Fruit fly (Drosophila melanogaster): ENCODE data around the gene Peritrophin-15b.

The Peritrophin-15b gene

DNA sequence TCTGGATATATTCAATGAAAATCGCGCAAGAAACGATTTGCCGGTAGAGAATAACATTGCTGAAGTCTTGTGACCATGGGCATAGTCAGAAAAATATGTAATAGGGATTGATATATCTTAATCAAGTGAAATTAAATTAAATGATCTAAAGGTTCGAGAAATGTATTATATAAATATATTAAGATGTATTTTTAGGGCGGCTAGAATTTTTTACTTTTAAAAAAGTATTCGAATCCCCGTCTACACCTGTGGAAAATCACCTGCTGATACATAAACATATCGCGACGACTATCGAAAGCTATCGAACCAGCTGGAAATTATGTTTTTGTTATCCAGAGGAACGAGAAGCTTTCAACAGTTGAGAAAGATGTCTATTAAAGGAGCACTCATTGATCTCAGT, 18.0 kb downstream of the Peritrophin-15b start, which contains the start of the genes CG13390 and CG17294 (continued):
- peak; percentile 71 for TF ChIP-seq Bgb (GFP tag; IDR thresholded peaks at IDR 0.05; ENCODE audit: partially characterized antibody)
- TF ChIP-seq CG17328 (GFP tag; IDR thresholded peaks at IDR 0.05) = peak; percentile 100
- TF ChIP-seq Rfx (GFP tag; IDR thresholded peaks at IDR 0.05) = peak; percentile 100
- peak; percentile 94 for TF ChIP-seq wek (GFP tag; optimal IDR thresholded peaks at IDR 0.05)
- peak; percentile 100 for TF ChIP-seq CG12659 (GFP tag; optimal IDR thresholded peaks at IDR 0.05)
- peak; percentile 63 for TF ChIP-seq vnd (GFP tag; IDR thresholded peaks at IDR 0.05; ENCODE audit: partially characterized antibody)
- TF ChIP-seq CG13424 (tag; optimal IDR thresholded peaks at IDR 0.05) = peak; percentile 100
- no peak for TF ChIP-seq fru (optimal IDR thresholded peaks at IDR 0.05)
- peak; percentile 97 for TF ChIP-seq CG3407 (GFP tag; optimal IDR thresholded peaks at IDR 0.05)
- peak; percentile 94 for TF ChIP-seq CG5180 (GFP tag; optimal IDR thresholded peaks at IDR 0.05)
- TF ChIP-seq lab (GFP tag; optimal IDR thresholded peaks at IDR 0.05) = peak; percentile 100
- TF ChIP-seq nerfin-2 (GFP tag; IDR thresholded peaks at IDR 0.05; ENCODE audit: partially characterized antibody) = peak; percentile 75; the same call in 1 of the 2 replicates
- peak; percentile 72; the same call in 2 of the 3 replicates for TF ChIP-seq zen2 (GFP tag; IDR thresholded peaks at IDR 0.05; ENCODE audit: partially characterized antibody)
- peak; percentile 82 for TF ChIP-seq MESR4 (GFP tag; optimal IDR thresholded peaks at IDR 0.05)
- peak; percentile 97 for TF ChIP-seq CG1024 (GFP tag; IDR thresholded peaks at IDR 0.05)
- peak; percentile 99 for TF ChIP-seq bowl (GFP tag; IDR thresholded peaks at IDR 0.05)
- TF ChIP-seq CG31224 (GFP tag; IDR thresholded peaks at IDR 0.05) = peak; percentile 99
- TF ChIP-seq pan (optimal IDR thresholded peaks at IDR 0.05) = no peak
- peak in 1 of 2 experiments; percentile 100 for TF ChIP-seq pan (GFP tag; optimal IDR thresholded peaks at IDR 0.05 in 1 of 2, IDR thresholded peaks at IDR 0.05 in 1 of 2)
- peak; percentile 99 for TF ChIP-seq Rx (GFP tag; IDR thresholded peaks at IDR 0.05)
- peak; percentile 52 to 85 for TF ChIP-seq crp (GFP tag; optimal IDR thresholded peaks at IDR 0.05)
- peak; percentile 92 for TF ChIP-seq CG16863 (GFP tag; optimal IDR thresholded peaks at IDR 0.05)
- peak; percentile 99 for TF ChIP-seq CG8765 (GFP tag; IDR thresholded peaks at IDR 0.05)
- peak; percentile 89 for TF ChIP-seq sima (GFP tag; optimal IDR thresholded peaks at IDR 0.05)
- peak; percentile 76 for TF ChIP-seq Sry-β (GFP tag; optimal IDR thresholded peaks at IDR 0.05)
- TF ChIP-seq GATAe (GFP tag; conservative IDR thresholded peaks at IDR 0.05) = peak; percentile 99
- peak; percentile 99 for TF ChIP-seq CG9215 (GFP tag; IDR thresholded peaks at IDR 0.05)
- peak; percentile 99 for TF ChIP-seq Nf-YA (GFP tag; IDR thresholded peaks at IDR 0.05)
- peak; percentile 91 for TF ChIP-seq CG9609 (GFP tag; optimal IDR thresholded peaks at IDR 0.05)
- peak; percentile 100 for TF ChIP-seq CG13296 (GFP tag; optimal IDR thresholded peaks at IDR 0.05)
- TF ChIP-seq Blimp-1 (GFP tag; optimal IDR thresholded peaks at IDR 0.05) = peak; percentile 99
- peak; percentile 99 for TF ChIP-seq jigr1 (GFP tag; IDR thresholded peaks at IDR 0.05)
- peak; percentile 100 for TF ChIP-seq esg (GFP tag; conservative IDR thresholded peaks at IDR 0.05)
- TF ChIP-seq Oaz (GFP tag; IDR thresholded peaks at IDR 0.05) = peak; percentile 99
- peak; percentile 82 for TF ChIP-seq Antp (GFP tag; optimal IDR thresholded peaks at IDR 0.05)
- peak; percentile 99 for TF ChIP-seq CG43689 (GFP tag; IDR thresholded peaks at IDR 0.05)
- TF ChIP-seq trh (GFP tag; optimal IDR thresholded peaks at IDR 0.05) = peak; percentile 98
- peak; percentile 98 for TF ChIP-seq Vsx1 (GFP tag; optimal IDR thresholded peaks at IDR 0.05)
- peak; percentile 99 for TF ChIP-seq sim (GFP tag; IDR thresholded peaks at IDR 0.05)
- peak; percentile 99 for TF ChIP-seq CG11456 (GFP tag; IDR thresholded peaks at IDR 0.05)
- TF ChIP-seq tgo (GFP tag; IDR thresholded peaks at IDR 0.05) = peak; percentile 100
- TF ChIP-seq Hsf (GFP tag; optimal IDR thresholded peaks at IDR 0.05) = peak; percentile 98
- TF ChIP-seq CG2875 (GFP tag; optimal IDR thresholded peaks at IDR 0.05) = peak; percentile 98
- TF ChIP-seq CG4404 (GFP tag; IDR thresholded peaks at IDR 0.05) = peak; percentile 99
- peak; percentile 99 for TF ChIP-seq Poxn (GFP tag; IDR thresholded peaks at IDR 0.05)
- TF ChIP-seq CG17359 (tag; optimal IDR thresholded peaks at IDR 0.05) = peak; percentile 100
- peak; percentile 99 for TF ChIP-seq CG13775 (GFP tag; optimal IDR thresholded peaks at IDR 0.05)
- peak; percentile 99 for TF ChIP-seq kah (GFP tag; optimal IDR thresholded peaks at IDR 0.05)
- TF ChIP-seq wdn (GFP tag; IDR thresholded peaks at IDR 0.05) = peak; percentile 100
- TF ChIP-seq CG42726 (GFP tag; IDR thresholded peaks at IDR 0.05; ENCODE audit: partially characterized antibody) = peak; percentile 63
- TF ChIP-seq pb (GFP tag; optimal IDR thresholded peaks at IDR 0.05) = peak; percentile 69
